Fruit fly (Drosophila melanogaster) whole organism, prepupa: ENCODE results near the gene Rhau.
A peak's percentile ranks its signal among the peaks of the same experiment; 100 is the strongest.

Experiments
- CG10631 ChIP-seq: fragments of 200-800 bp; sonication (Bioruptor generic); optimal IDR thresholded peaks from 2 replicates; lab custom pipeline; 2016; ENCODE audit warnings: missing biosample characterization, missing genetic modification characterization
- CG11762 ChIP-seq: fragments of 200-800 bp; sonication (Bioruptor generic); optimal IDR thresholded peaks from 3 replicates; lab custom pipeline; 2016; ENCODE audit warnings: missing biosample characterization, missing genetic modification characterization; ENCODE audit not compliant: insufficient read depth
- CG11902 ChIP-seq: fragments of 200-800 bp; sonication (Bioruptor generic); optimal IDR thresholded peaks from 3 replicates; lab custom pipeline; 2016; ENCODE audit warnings: missing biosample characterization, missing genetic modification characterization
- CG15336 ChIP-seq: fragments of 200-800 bp; sonication (Bioruptor generic); IDR thresholded peaks from 2 replicates; pipeline ENCODE4 v1.3.6; 2022; ENCODE audit warnings: missing biosample characterization, missing genetic modification characterization
- CG1621 ChIP-seq: fragments of 200-800 bp; sonication (Bioruptor generic); optimal IDR thresholded peaks from 3 replicates; lab custom pipeline; 2018; ENCODE audit warnings: missing biosample characterization, mild to moderate bottlenecking, missing genetic modification characterization
- CG16779 ChIP-seq: fragments of 200-800 bp; sonication (Bioruptor generic); optimal IDR thresholded peaks from 3 replicates; lab custom pipeline; 2017; ENCODE audit warnings: missing biosample characterization, mild to moderate bottlenecking, missing genetic modification characterization
- CG3032 ChIP-seq: fragments of 200-800 bp; optimal IDR thresholded peaks from 2 replicates; lab custom pipeline; 2019; ENCODE audit warnings: missing biosample characterization, mild to moderate bottlenecking, missing genetic modification characterization, moderate library complexity
- CG32006 ChIP-seq: fragments of 200-800 bp; sonication (Bioruptor generic); optimal IDR thresholded peaks from 3 replicates; lab custom pipeline; 2017; ENCODE audit warnings: missing biosample characterization, mild to moderate bottlenecking, missing genetic modification characterization
- CG34406 ChIP-seq: fragments of 200-800 bp; sonication (Bioruptor generic); optimal IDR thresholded peaks from 3 replicates; lab custom pipeline; 2016; ENCODE audit warnings: missing biosample characterization, missing genetic modification characterization
- CG3919 ChIP-seq: fragments of 200-800 bp; sonication (Bioruptor generic); optimal IDR thresholded peaks from 3 replicates; lab custom pipeline; 2016; ENCODE audit warnings: missing biosample characterization, missing genetic modification characterization
- CG4318 ChIP-seq: fragments of 200-800 bp; sonication (Bioruptor generic); optimal IDR thresholded peaks from 3 replicates; lab custom pipeline; 2017; ENCODE audit warnings: missing biosample characterization, mild to moderate bottlenecking, missing genetic modification characterization
- CG6163 ChIP-seq: fragments of 200-800 bp; sonication (Bioruptor generic); IDR thresholded peaks from 3 replicates; pipeline ENCODE4 v1.3.6; 2022; ENCODE audit warnings: missing biosample characterization, missing genetic modification characterization
- CG6276 ChIP-seq: fragments of 200-800 bp; sonication (Bioruptor generic); optimal IDR thresholded peaks from 2 replicates; lab custom pipeline; 2017; ENCODE audit warnings: missing biosample characterization, mild to moderate bottlenecking, missing genetic modification characterization
- CG6854 ChIP-seq: fragments of 200-800 bp; sonication (Bioruptor generic); optimal IDR thresholded peaks from 2 replicates; lab custom pipeline; 2017; ENCODE audit warnings: missing biosample characterization, mild to moderate bottlenecking, missing genetic modification characterization
- CG7368 ChIP-seq: fragments of 200-800 bp; sonication (Bioruptor generic); optimal IDR thresholded peaks from 3 replicates; lab custom pipeline; 2016; ENCODE audit warnings: missing biosample characterization, missing genetic modification characterization
- CG8119 ChIP-seq: fragments of 200-800 bp; sonication (Bioruptor generic); IDR thresholded peaks from 3 replicates; pipeline ENCODE4 v1.3.6; 2022; ENCODE audit warnings: missing biosample characterization, missing genetic modification characterization
- CG8319 ChIP-seq: fragments of 200-800 bp; sonication (Bioruptor generic); optimal IDR thresholded peaks from 3 replicates; lab custom pipeline; 2016; ENCODE audit warnings: missing biosample characterization, missing genetic modification characterization
- CG9139 ChIP-seq: fragments of 200-800 bp; sonication (Bioruptor generic); optimal IDR thresholded peaks from 3 replicates; lab custom pipeline; 2017; ENCODE audit warnings: missing biosample characterization, mild to moderate bottlenecking, missing genetic modification characterization
- Eip78C ChIP-seq: fragments of 200-800 bp; sonication (Bioruptor generic); peaks from one replicate; lab custom pipeline; 2016; ENCODE audit warnings: missing biosample characterization, missing genetic modification characterization
- Eip93F ChIP-seq: fragments of 200-800 bp; sonication (Bioruptor generic); optimal IDR thresholded peaks from 2 replicates; lab custom pipeline; 2016; ENCODE audit warnings: missing biosample characterization, mild to moderate bottlenecking, missing genetic modification characterization
- Ets21C ChIP-seq: fragments of 200-800 bp; sonication (Bioruptor generic); optimal IDR thresholded peaks from 3 replicates; lab custom pipeline; 2016; ENCODE audit warnings: missing biosample characterization, missing genetic modification characterization
- Ets96B ChIP-seq: fragments of 200-800 bp; optimal IDR thresholded peaks from 2 replicates; lab custom pipeline; 2019; ENCODE audit warnings: missing biosample characterization, mild to moderate bottlenecking, missing genetic modification characterization, moderate library complexity
- Hr38 ChIP-seq: sonication (Bioruptor generic); optimal IDR thresholded peaks from 2 replicates; lab custom pipeline; 2016; ENCODE audit warnings: missing biosample characterization, missing genetic modification characterization
- Hr39 ChIP-seq: fragments of 200-800 bp; sonication (Bioruptor generic); optimal IDR thresholded peaks from 2 replicates; lab custom pipeline; 2016; ENCODE audit warnings: missing biosample characterization, missing genetic modification characterization
- Lpt ChIP-seq: fragments of 200-800 bp; sonication (Bioruptor generic); optimal IDR thresholded peaks from 3 replicates; lab custom pipeline; 2016; ENCODE audit warnings: missing biosample characterization, missing genetic modification characterization
- OdsH ChIP-seq: fragments of 200-800 bp; sonication (Bioruptor generic); optimal IDR thresholded peaks from 3 replicates; lab custom pipeline; 2016; ENCODE audit warnings: missing biosample characterization, missing genetic modification characterization
- Smox ChIP-seq: fragments of 200-800 bp; sonication (Bioruptor generic); optimal IDR thresholded peaks from 3 replicates; lab custom pipeline; 2016; ENCODE audit warnings: missing biosample characterization, missing genetic modification characterization
- Sox102F ChIP-seq: fragments of 200-800 bp; sonication (Bioruptor generic); optimal IDR thresholded peaks from 2 replicates; lab custom pipeline; 2016; ENCODE audit warnings: missing biosample characterization, mild to moderate bottlenecking, missing genetic modification characterization
- Sox14 ChIP-seq: fragments of 200-800 bp; sonication (Bioruptor generic); optimal IDR thresholded peaks from 3 replicates; lab custom pipeline; 2016; ENCODE audit warnings: missing biosample characterization, missing genetic modification characterization
- dac ChIP-seq: fragments of 200-800 bp; sonication (Bioruptor generic); optimal IDR thresholded peaks from 2 replicates; lab custom pipeline; 2017; ENCODE audit warnings: missing biosample characterization, mild to moderate bottlenecking, missing genetic modification characterization
- dsx ChIP-seq: fragments of 200-800 bp; optimal IDR thresholded peaks from 3 replicates; lab custom pipeline; 2019; ENCODE audit warnings: missing biosample characterization, mild to moderate bottlenecking, missing genetic modification characterization, moderate library complexity; ENCODE audit not compliant: poor library complexity, severe bottlenecking
- esn ChIP-seq: fragments of 200-800 bp; sonication (Bioruptor generic); optimal IDR thresholded peaks from 2 replicates; lab custom pipeline; 2016; ENCODE audit warnings: missing biosample characterization, mild to moderate bottlenecking, missing genetic modification characterization, moderate library complexity
- fkh ChIP-seq: fragments of 200-800 bp; sonication (Bioruptor generic); optimal IDR thresholded peaks from 3 replicates; lab custom pipeline; 2017; ENCODE audit warnings: missing biosample characterization, mild to moderate bottlenecking, missing genetic modification characterization, moderate library complexity
- lz ChIP-seq: fragments of 200-800 bp; sonication (Bioruptor generic); optimal IDR thresholded peaks from 3 replicates; lab custom pipeline; 2016; ENCODE audit warnings: missing biosample characterization, missing genetic modification characterization
- net ChIP-seq: fragments of 200-800 bp; sonication (Bioruptor generic); optimal IDR thresholded peaks from 3 replicates; lab custom pipeline; 2016; ENCODE audit warnings: missing biosample characterization, missing genetic modification characterization
- pdm3 ChIP-seq: fragments of 200-800 bp; sonication (Bioruptor generic); optimal IDR thresholded peaks from 3 replicates; lab custom pipeline; 2016; ENCODE audit warnings: missing biosample characterization, missing genetic modification characterization
- salr ChIP-seq, 2 experiments: fragments of 200-800 bp; sonication (Bioruptor generic); optimal IDR thresholded peaks; 3 replicates each; lab custom pipeline; 2016 to 2018; ENCODE audit warnings: missing biosample characterization in 2 of 2, missing genetic modification characterization in 2 of 2, mild to moderate bottlenecking in 1 of 2
- spab ChIP-seq: fragments of 200-800 bp; sonication (Bioruptor generic); optimal IDR thresholded peaks from 2 replicates; lab custom pipeline; 2017; ENCODE audit warnings: missing biosample characterization, mild to moderate bottlenecking, missing genetic modification characterization, missing genetic modification reagents
- ss ChIP-seq, 2 experiments: fragments of 200-800 bp; sonication (Bioruptor generic); optimal IDR thresholded peaks; 2 replicates in 1 of 2; 3 replicates in 1 of 2; lab custom pipeline; 2017 to 2018; ENCODE audit warnings: mild to moderate bottlenecking in 2 of 2, missing biosample characterization in 2 of 2, missing genetic modification characterization in 2 of 2, moderate library complexity in 1 of 2
- svp ChIP-seq: fragments of 200-800 bp; sonication (Bioruptor generic); peaks from one replicate; lab custom pipeline; 2016; ENCODE audit warnings: missing biosample characterization, missing genetic modification characterization
- topi ChIP-seq: fragments of 200-800 bp; sonication (Bioruptor generic); optimal IDR thresholded peaks from 3 replicates; lab custom pipeline; 2016; ENCODE audit warnings: missing biosample characterization, missing genetic modification characterization
- vri ChIP-seq: fragments of 200-800 bp; sonication (Bioruptor generic); optimal IDR thresholded peaks from 3 replicates; lab custom pipeline; 2016; ENCODE audit warnings: missing biosample characterization, mild to moderate bottlenecking, missing genetic modification characterization

Rhau gene

dm6 chr2L:20799991-20800897 lies 42.5 kb upstream of the Rhau start (continued):
- TF ChIP-seq CG8119 (GFP tag; lab: Robert Waterston, UW) (peak; percentile 77), CG3032 (tag; lab: Kevin White, UChicago) (peak; percentile 97), Sox14 (GFP tag; lab: Kevin White, UChicago) (peak; percentile 97), spab (GFP tag; lab: Kevin White, UChicago) (peak; percentile 98), CG6163 (GFP tag; lab: Robert Waterston, UW) (peak; percentile 96), Ets96B (tag; lab: Kevin White, UChicago) (peak; percentile 97), Sox102F (GFP tag; lab: Kevin White, UChicago) (peak; percentile 98), esn (GFP tag; lab: Kevin White, UChicago) (peak; percentile 98), OdsH (GFP tag; lab: Kevin White, UChicago) (peak; percentile 94), ss (GFP tag; optimal IDR thresholded peaks at IDR 0.05; lab: Kevin White, UChicago) (peak; percentile 96 to 98), dac (peak; percentile 38), CG11902 (GFP tag; lab: Kevin White, UChicago) (peak; percentile 90), topi (peak; percentile 97), CG34406 (GFP tag; lab: Kevin White, UChicago) (peak; percentile 93), CG6854 (peak; percentile 91), lz (GFP tag; lab: Kevin White, UChicago) (peak; percentile 97), CG3919 (GFP tag; lab: Kevin White, UChicago) (peak; percentile 97)

DNA sequence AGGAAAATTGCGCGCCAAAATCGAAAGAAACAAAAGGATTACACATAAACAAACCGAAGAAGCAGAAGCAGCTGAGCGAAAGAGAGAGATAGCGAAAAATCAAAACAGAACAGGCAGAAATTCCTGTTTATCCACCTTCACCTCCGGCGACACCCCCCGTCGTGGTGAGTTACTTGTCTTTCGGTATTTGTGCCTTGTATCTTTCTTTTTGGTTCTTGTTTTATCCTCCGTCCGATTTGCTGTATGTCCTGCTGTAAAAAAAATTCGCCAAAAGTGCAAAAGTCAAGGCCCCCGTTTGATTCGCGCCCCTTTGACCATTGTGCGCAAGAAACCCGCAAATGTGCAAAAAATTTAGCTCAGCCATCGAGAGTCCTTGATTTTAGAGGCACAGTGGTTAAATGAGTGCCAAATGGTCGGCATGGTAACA lies 40.6 kb upstream of the Rhau start:
- TF ChIP-seq esn (GFP tag; lab: Kevin White, UChicago) (no peak), Hr38 (GFP tag; lab: Kevin White, UChicago) (no peak), CG4318 (GFP tag; lab: Kevin White, UChicago) (no peak), CG6854 (peak; percentile 39), Hr39 (GFP tag; lab: Kevin White, UChicago) (no peak), CG6163 (GFP tag; lab: Robert Waterston, UW) (peak; percentile 64; the same call in 2 of the 3 replicates), Smox (GFP tag; lab: Kevin White, UChicago) (no peak), CG16779 (tag; lab: Kevin White, UChicago) (no peak), fkh (GFP tag; lab: Kevin White, UChicago) (no peak), Eip78C (GFP tag; lab: Kevin White, UChicago) (peak; percentile 23), CG11902 (GFP tag; lab: Kevin White, UChicago) (no peak), vri (GFP tag; lab: Kevin White, UChicago) (peak; percentile 22), Sox14 (GFP tag; lab: Kevin White, UChicago) (no peak), Sox102F (GFP tag; lab: Kevin White, UChicago) (peak; percentile 22), Ets21C (no peak), svp (GFP tag; lab: Kevin White, UChicago) (peak; percentile 55), ss (GFP tag; optimal IDR thresholded peaks at IDR 0.05; lab: Kevin White, UChicago) (peak; percentile 48 to 62), spab (GFP tag; lab: Kevin White, UChicago) (no peak), topi (no peak), dsx (GFP tag; lab: Kevin White, UChicago) (peak; percentile 4), CG1621 (tag; lab: Kevin White, UChicago) (peak; percentile 48), CG10631 (GFP tag; lab: Kevin White, UChicago) (no peak), CG7368 (GFP tag; lab: Kevin White, UChicago) (no peak), CG8319 (GFP tag; lab: Kevin White, UChicago) (no peak), Eip93F (GFP tag; lab: Kevin White, UChicago) (no peak), salr (GFP tag; optimal IDR thresholded peaks at IDR 0.05; lab: Kevin White, UChicago) (no peak), dac (no peak), CG11762 (GFP tag; lab: Kevin White, UChicago) (no peak), Lpt (GFP tag; lab: Kevin White, UChicago) (peak; percentile 4), net (GFP tag; lab: Kevin White, UChicago) (peak; percentile 23), CG32006 (GFP tag; lab: Kevin White, UChicago) (no peak), CG3919 (GFP tag; lab: Kevin White, UChicago) (no peak), CG15336 (GFP tag; lab: Robert Waterston, UW) (peak; percentile 25; the same call in 1 of the 2 replicates), CG6276 (GFP tag; lab: Kevin White, UChicago) (peak; percentile 12), pdm3 (GFP tag; lab: Kevin White, UChicago) (peak; percentile 2), OdsH (GFP tag; lab: Kevin White, UChicago) (no peak), CG9139 (GFP tag; lab: Kevin White, UChicago) (peak; percentile 53)
